Fruit fly (Drosophila melanogaster) whole organism, embryonic: ENCODE results near the gene Ubqn.

Experiments
- Awh ChIP-seq: fragments of 200-800 bp; sonication (Bioruptor generic); IDR thresholded peaks from 2 replicates; pipeline ENCODE4, ENCODE4 v1.3.6; 2022; ENCODE audit warnings: missing biosample characterization, missing genetic modification characterization
- CG11696 ChIP-seq: fragments of 200-800 bp; sonication (Bioruptor generic); IDR thresholded peaks from 2 replicates; pipeline ENCODE4 v1.3.6; 2022; ENCODE audit warnings: missing biosample characterization, missing genetic modification characterization
- CG12769 ChIP-seq: fragments of 200-800 bp; sonication (Bioruptor generic); optimal IDR thresholded peaks from 2 replicates; lab custom pipeline; 2019; ENCODE audit warnings: missing biosample characterization, mild to moderate bottlenecking, missing genetic modification characterization, moderate library complexity
- CG13424 ChIP-seq: fragments of 200-800 bp; sonication (Bioruptor generic); optimal IDR thresholded peaks from 2 replicates; lab custom pipeline; 2019; ENCODE audit warnings: missing biosample characterization, mild to moderate bottlenecking, missing genetic modification characterization, moderate library complexity
- CG13775 ChIP-seq: fragments of 200-800 bp; sonication (Bioruptor generic); optimal IDR thresholded peaks from 3 replicates; lab custom pipeline; 2017; ENCODE audit warnings: missing biosample characterization, mild to moderate bottlenecking, missing genetic modification characterization
- CG14050 ChIP-seq: fragments of 200-800 bp; sonication (Bioruptor generic); IDR thresholded peaks from 3 replicates; pipeline ENCODE4 v1.3.6; 2022; ENCODE audit warnings: missing biosample characterization, missing genetic modification characterization
- CG15696 ChIP-seq: fragments of 200-800 bp; sonication (Bioruptor generic); optimal IDR thresholded peaks from 2 replicates; lab custom pipeline; 2019; ENCODE audit warnings: missing biosample characterization, mild to moderate bottlenecking, missing genetic modification characterization, moderate library complexity
- CG16813 ChIP-seq: fragments of 200-800 bp; sonication (Bioruptor generic); IDR thresholded peaks from 3 replicates; pipeline ENCODE4 v1.3.6; 2022; ENCODE audit warnings: missing biosample characterization, missing genetic modification characterization; ENCODE audit not compliant: partially characterized antibody
- CG18262 ChIP-seq: fragments of 200-800 bp; optimal IDR thresholded peaks from 3 replicates; lab custom pipeline; 2019; ENCODE audit warnings: missing biosample characterization, mild to moderate bottlenecking, missing genetic modification characterization, moderate library complexity
- CG30403 ChIP-seq: fragments of 200-800 bp; sonication (Bioruptor generic); optimal IDR thresholded peaks from 3 replicates; lab custom pipeline; 2016; ENCODE audit warnings: missing biosample characterization, missing genetic modification characterization
- CG3065 ChIP-seq: fragments of 200-800 bp; sonication (Bioruptor generic); optimal IDR thresholded peaks from 2 replicates; lab custom pipeline; 2016; ENCODE audit warnings: missing biosample characterization, missing genetic modification characterization
- CG32767 ChIP-seq: fragments of 200-800 bp; sonication (Bioruptor generic); IDR thresholded peaks from 2 replicates; pipeline ENCODE4 v1.3.6; 2022; ENCODE audit warnings: missing biosample characterization, missing genetic modification characterization
- CG33213 ChIP-seq: fragments of 200-800 bp; sonication (Bioruptor generic); optimal IDR thresholded peaks from 3 replicates; lab custom pipeline; 2016; ENCODE audit warnings: missing biosample characterization, missing genetic modification characterization
- CG3726 ChIP-seq: fragments of 200-800 bp; sonication (Bioruptor generic); IDR thresholded peaks from 3 replicates; pipeline ENCODE4, ENCODE4 v1.3.6; 2022; ENCODE audit warnings: missing biosample characterization, missing genetic modification characterization
- CG3995 ChIP-seq: fragments of 200-800 bp; sonication (Bioruptor generic); optimal IDR thresholded peaks from 3 replicates; lab custom pipeline; 2016; ENCODE audit warnings: missing biosample characterization, missing genetic modification characterization
- CG4404 ChIP-seq: fragments of 200-800 bp; sonication (Bioruptor generic); IDR thresholded peaks from 2 replicates; pipeline ENCODE4 v1.3.6; 2022; ENCODE audit warnings: missing biosample characterization, missing genetic modification characterization
- CG6254 ChIP-seq: fragments of 200-800 bp; sonication (Bioruptor generic); optimal IDR thresholded peaks from 3 replicates; lab custom pipeline; 2017; ENCODE audit warnings: mild to moderate bottlenecking, missing biosample characterization, missing genetic modification reagents, missing genetic modification characterization
- CG7357 ChIP-seq: fragments of 200-800 bp; sonication (Bioruptor generic); IDR thresholded peaks from 3 replicates; pipeline ENCODE4 v1.3.6; 2022; ENCODE audit warnings: missing biosample characterization, missing genetic modification characterization
- CG7745 ChIP-seq: fragments of 200-800 bp; sonication (Bioruptor generic); optimal IDR thresholded peaks from 2 replicates; lab custom pipeline; 2018; ENCODE audit warnings: missing biosample characterization, mild to moderate bottlenecking, missing genetic modification characterization, moderate library complexity
- CG8924 ChIP-seq: fragments of 200-800 bp; optimal IDR thresholded peaks from 3 replicates; lab custom pipeline; 2019; ENCODE audit warnings: missing biosample characterization, mild to moderate bottlenecking, missing genetic modification characterization, moderate library complexity
- CG9932 ChIP-seq: fragments of 200-800 bp; sonication (Bioruptor generic); IDR thresholded peaks from 2 replicates; pipeline ENCODE4 v1.3.6; 2022; ENCODE audit warnings: missing biosample characterization, missing genetic modification characterization
- CTCF ChIP-seq: fragments of 200-800 bp; sonication (Bioruptor generic); optimal IDR thresholded peaks from 2 replicates; lab custom pipeline; 2017; ENCODE audit warnings: missing biosample characterization, mild to moderate bottlenecking, missing genetic modification characterization, moderate library complexity
- Fer1 ChIP-seq: fragments of 200-800 bp; sonication (Bioruptor generic); optimal IDR thresholded peaks from 2 replicates; lab custom pipeline; 2017; ENCODE audit warnings: missing biosample characterization, mild to moderate bottlenecking, missing genetic modification characterization
- Gsc ChIP-seq: fragments of 200-800 bp; sonication (Bioruptor generic); IDR thresholded peaks from 2 replicates; pipeline ENCODE4 v1.3.6; 2022; ENCODE audit warnings: missing biosample characterization, missing genetic modification characterization
- Hr51 ChIP-seq, 2 experiments: fragments of 200-800 bp; sonication (Bioruptor generic); optimal IDR thresholded peaks; 2 replicates in 1 of 2; 3 replicates in 1 of 2; lab custom pipeline; 2016 to 2018; ENCODE audit warnings: missing biosample characterization in 2 of 2, missing genetic modification characterization in 2 of 2, mild to moderate bottlenecking in 1 of 2, moderate library complexity in 1 of 2
- Med ChIP-seq: fragments of 200-800 bp; sonication (Bioruptor generic); peaks from one replicate; lab custom pipeline; 2016; ENCODE audit warnings: missing biosample characterization, missing genetic modification characterization, mild to moderate bottlenecking, inconsistent platforms, moderate library complexity
- NC2α ChIP-seq: fragments of 200-800 bp; sonication (Bioruptor generic); optimal IDR thresholded peaks from 2 replicates; lab custom pipeline; 2016; ENCODE audit warnings: missing biosample characterization, missing genetic modification characterization
- Oaz ChIP-seq: fragments of 200-800 bp; sonication (Bioruptor generic); IDR thresholded peaks from 2 replicates; pipeline ENCODE4 v1.3.6; 2022; ENCODE audit warnings: missing biosample characterization, missing genetic modification characterization
- Ptx1 ChIP-seq: fragments of 200-800 bp; sonication (Bioruptor generic); IDR thresholded peaks from 2 replicates; pipeline ENCODE4 v1.3.6; 2022; ENCODE audit warnings: missing biosample characterization, missing genetic modification characterization
- Rx ChIP-seq: fragments of 200-800 bp; sonication (Bioruptor generic); IDR thresholded peaks from 2 replicates; pipeline ENCODE4 v1.3.6; 2022; ENCODE audit warnings: missing biosample characterization, missing genetic modification characterization
- Six4 ChIP-seq: fragments of 200-800 bp; sonication (Bioruptor generic); optimal IDR thresholded peaks from 2 replicates; lab custom pipeline; 2016; ENCODE audit warnings: missing biosample characterization, missing genetic modification characterization
- Spps ChIP-seq: fragments of 200-800 bp; sonication (Bioruptor generic); optimal IDR thresholded peaks from 2 replicates; lab custom pipeline; 2018; ENCODE audit warnings: missing biosample characterization, mild to moderate bottlenecking, missing genetic modification characterization
- Trl ChIP-seq, 3 experiments: fragments of >200 bp in 2 of 3; fragments of 200-800 bp in 1 of 3; sonication (Bioruptor generic) in 1 of 3; optimal IDR thresholded peaks; 2 replicates in 1 of 3; 3 replicates in 2 of 3; lab custom pipeline; 2016 to 2017; ENCODE audit warnings: missing biosample characterization in 1 of 3, missing genetic modification characterization in 1 of 3
- aop ChIP-seq: fragments of 200-800 bp; sonication (Bioruptor generic); IDR thresholded peaks from 2 replicates; pipeline ENCODE4 v1.3.6; 2022; ENCODE audit warnings: missing biosample characterization, missing genetic modification characterization
- ase ChIP-seq: fragments of 200-800 bp; sonication (Bioruptor generic); IDR thresholded peaks from 3 replicates; pipeline ENCODE4 v1.3.6; 2022; ENCODE audit warnings: missing biosample characterization, missing genetic modification characterization
- chm ChIP-seq: fragments of 200-800 bp; sonication (Bioruptor generic); IDR thresholded peaks from 2 replicates; pipeline ENCODE4 v1.3.6; 2022; ENCODE audit warnings: missing biosample characterization, missing genetic modification characterization
- ftz-f1 ChIP-seq: fragments of 200-800 bp; sonication (Bioruptor generic); optimal IDR thresholded peaks from 2 replicates; lab custom pipeline; 2016; ENCODE audit warnings: missing biosample characterization, missing genetic modification characterization
- gcm2 ChIP-seq: fragments of 200-800 bp; sonication (Bioruptor generic); optimal IDR thresholded peaks from 2 replicates; lab custom pipeline; 2016; ENCODE audit warnings: missing biosample characterization, missing genetic modification characterization
- gfzf ChIP-seq: fragments of 200-800 bp; sonication (Bioruptor generic); optimal IDR thresholded peaks from 2 replicates; lab custom pipeline; 2016; ENCODE audit warnings: missing biosample characterization, mild to moderate bottlenecking, missing genetic modification characterization, moderate library complexity
- gsb-n ChIP-seq: fragments of 200-800 bp; sonication (Bioruptor generic); optimal IDR thresholded peaks from 3 replicates; lab custom pipeline; 2018; ENCODE audit warnings: missing biosample characterization, mild to moderate bottlenecking, missing genetic modification characterization
- kay ChIP-seq: fragments of 200-800 bp; sonication (Bioruptor generic); optimal IDR thresholded peaks from 2 replicates; lab custom pipeline; 2016; ENCODE audit warnings: missing biosample characterization, missing genetic modification characterization
- lilli ChIP-seq: fragments of 200-800 bp; sonication (Bioruptor generic); optimal IDR thresholded peaks from 3 replicates; lab custom pipeline; 2016; ENCODE audit warnings: missing biosample characterization, missing genetic modification characterization
- lola ChIP-seq, 3 experiments: fragments of >200 bp in 2 of 3; fragments of 200-800 bp in 1 of 3; sonication (Bioruptor generic) in 1 of 3; optimal IDR thresholded peaks; 2 replicates each; lab custom pipeline; 2017 to 2019; ENCODE audit warnings: missing biosample characterization in 3 of 3, missing genetic modification characterization in 3 of 3, mild to moderate bottlenecking in 1 of 3, moderate library complexity in 1 of 3
- maf-S ChIP-seq: fragments of 200-800 bp; sonication (Bioruptor generic); optimal IDR thresholded peaks from 2 replicates; lab custom pipeline; 2016; ENCODE audit warnings: missing biosample characterization, missing genetic modification characterization
- nom ChIP-seq: fragments of 200-800 bp; sonication (Bioruptor generic); optimal IDR thresholded peaks from 2 replicates; lab custom pipeline; 2017; ENCODE audit warnings: missing biosample characterization, missing genetic modification characterization, mild to moderate bottlenecking, moderate library complexity, missing genetic modification reagents
- pan ChIP-seq, 4 experiments: fragments of >200 bp in 3 of 4; fragments of 200-800 bp in 1 of 4; sonication (Bioruptor generic) in 1 of 4; optimal IDR thresholded peaks in 3 of 4; IDR thresholded peaks in 1 of 4; 2 replicates each; pipeline versions ENCODE4 v1.3.6 to Lab custom; 2017 to 2022; ENCODE audit warnings: missing biosample characterization in 2 of 4, missing genetic modification characterization in 2 of 4, mixed read lengths in 1 of 4
- run ChIP-seq: fragments of 200-800 bp; sonication (Bioruptor generic); optimal IDR thresholded peaks from 3 replicates; lab custom pipeline; 2018; ENCODE audit warnings: missing biosample characterization, mild to moderate bottlenecking, missing genetic modification characterization
- sqz ChIP-seq: fragments of 200-800 bp; sonication (Bioruptor generic); optimal IDR thresholded peaks from 3 replicates; lab custom pipeline; 2018; ENCODE audit warnings: missing biosample characterization, mild to moderate bottlenecking, missing genetic modification characterization
- twi ChIP-seq: fragments of 200-800 bp; optimal IDR thresholded peaks from 2 replicates; lab custom pipeline; 2019; ENCODE audit warnings: missing biosample characterization, mild to moderate bottlenecking, missing genetic modification characterization, moderate library complexity
- usp ChIP-seq: fragments of >200 bp; optimal IDR thresholded peaks from 2 replicates; lab custom pipeline; 2017; ENCODE audit warnings: missing biosample characterization, missing genetic modification characterization
- zen2 ChIP-seq: fragments of 200-800 bp; sonication (Bioruptor generic); IDR thresholded peaks from 3 replicates; pipeline ENCODE4 v1.3.6; 2022; ENCODE audit warnings: missing biosample characterization, missing genetic modification characterization; ENCODE audit not compliant: partially characterized antibody

Gene Ubqn

dm6 chrX:19637002-19637420 lies 46.6 kb upstream of the Ubqn start (continued):
- TF ChIP-seq run (tag; lab: Kevin White, UChicago), result no peak
- TF ChIP-seq ase (GFP tag; lab: Robert Waterston, UW), result no peak
- TF ChIP-seq zen2 (GFP tag; lab: Robert Waterston, UW), result no peak
- TF ChIP-seq CG18262 (tag; lab: Kevin White, UChicago), result no peak
- no peak for TF ChIP-seq CG6254 (GFP tag; lab: Kevin White, UChicago)
- no peak for TF ChIP-seq twi (tag; lab: Kevin White, UChicago)
- no peak for TF ChIP-seq CG13775 (GFP tag; lab: Kevin White, UChicago)
- peak; percentile 1 for TF ChIP-seq maf-S (GFP tag; lab: Kevin White, UChicago)
- no peak for TF ChIP-seq CG3065
- TF ChIP-seq CG7357, result no peak
- TF ChIP-seq gfzf (GFP tag; lab: Kevin White, UChicago), result peak; percentile 29
- TF ChIP-seq CG12769 (tag; lab: Kevin White, UChicago), result no peak
- TF ChIP-seq Fer1 (GFP tag; lab: Kevin White, UChicago), result peak; percentile 29
- no peak for TF ChIP-seq Rx (GFP tag; lab: Robert Waterston, UW)
- no peak for TF ChIP-seq CG30403
- no peak for TF ChIP-seq CG3726 (GFP tag; lab: Robert Waterston, UW)
- no peak for TF ChIP-seq CG11696 (GFP tag; lab: Robert Waterston, UW)
- no peak for TF ChIP-seq CTCF
- no peak for TF ChIP-seq ftz-f1 (GFP tag; lab: Kevin White, UChicago)
- TF ChIP-seq Ptx1 (GFP tag; lab: Robert Waterston, UW), result no peak
- TF ChIP-seq lola (GFP tag; optimal IDR thresholded peaks at IDR 0.05; lab: Kevin White, UChicago), result no peak
- TF ChIP-seq kay (GFP tag; lab: Kevin White, UChicago), result no peak
- TF ChIP-seq nom (GFP tag; lab: Kevin White, UChicago), result peak; percentile 65
- TF ChIP-seq NC2α (GFP tag; lab: Kevin White, UChicago), result no peak
- TF ChIP-seq CG32767 (GFP tag; lab: Robert Waterston, UW), result no peak
- TF ChIP-seq Six4 (GFP tag; lab: Kevin White, UChicago), result no peak
- TF ChIP-seq pan (optimal IDR thresholded peaks at IDR 0.05; lab: Kevin White, UChicago), result no peak
- no peak for TF ChIP-seq pan (GFP tag; optimal IDR thresholded peaks at IDR 0.05 in 1 of 2, IDR thresholded peaks at IDR 0.05 in 1 of 2)
- no peak for TF ChIP-seq lilli (GFP tag; lab: Kevin White, UChicago)
- TF ChIP-seq aop, result no peak
- TF ChIP-seq Spps, result no peak
- no peak for TF ChIP-seq CG8924 (tag; lab: Kevin White, UChicago)
- no peak for TF ChIP-seq CG4404
- no peak for TF ChIP-seq sqz (GFP tag; lab: Kevin White, UChicago)
- no peak for TF ChIP-seq CG15696 (tag; lab: Kevin White, UChicago)
- TF ChIP-seq Trl (optimal IDR thresholded peaks at IDR 0.05; lab: Kevin White, UChicago), result peak in 1 of 2 experiments; percentile 18
- no peak for TF ChIP-seq Trl (GFP tag; optimal IDR thresholded peaks at IDR 0.05; lab: Kevin White, UChicago)
- no peak for TF ChIP-seq CG14050 (GFP tag; lab: Robert Waterston, UW)
- TF ChIP-seq CG7745 (tag; lab: Kevin White, UChicago), result no peak
- TF ChIP-seq CG9932 (GFP tag; lab: Robert Waterston, UW), result peak; percentile 14; the same call in 1 of the 2 replicates
- TF ChIP-seq gsb-n (tag; lab: Kevin White, UChicago), result no peak
- no peak for TF ChIP-seq Hr51 (GFP tag; optimal IDR thresholded peaks at IDR 0.05; lab: Kevin White, UChicago)
- TF ChIP-seq gcm2 (GFP tag; lab: Kevin White, UChicago), result no peak
- TF ChIP-seq CG13424 (tag; lab: Kevin White, UChicago), result no peak
- peak; percentile 34 for TF ChIP-seq Med
- TF ChIP-seq usp (GFP tag; lab: Kevin White, UChicago), result no peak
- TF ChIP-seq Awh (GFP tag; lab: Robert Waterston, UW), result no peak
- TF ChIP-seq CG16813, result no peak
- TF ChIP-seq Gsc (GFP tag; lab: Robert Waterston, UW), result no peak
- TF ChIP-seq Oaz (GFP tag; lab: Robert Waterston, UW), result no peak
- TF ChIP-seq CG3995 (GFP tag; lab: Kevin White, UChicago), result no peak
- no peak for TF ChIP-seq CG33213
- peak; percentile 40; the same call in 1 of the 2 replicates for TF ChIP-seq chm (GFP tag; lab: Robert Waterston, UW)
